Fruit fly (Drosophila melanogaster) whole organism, embryonic: Measurements from ENCODE around the gene Tnks.

Experiments used
- Adf1 ChIP-seq: fragments of 200-800 bp; sonication (Bioruptor generic); IDR thresholded peaks from 2 replicates; pipeline ENCODE4 v1.3.6; 2022; ENCODE audit warnings: missing biosample characterization, missing genetic modification characterization
- B-H1 ChIP-seq: fragments of 200-800 bp; sonication (Bioruptor generic); IDR thresholded peaks from 3 replicates; pipeline ENCODE4 v1.3.6; 2022; ENCODE audit warnings: missing biosample characterization, missing genetic modification characterization
- CG1024 ChIP-seq: fragments of 200-800 bp; sonication (Bioruptor generic); IDR thresholded peaks from 2 replicates; pipeline ENCODE4 v1.3.6; 2022; ENCODE audit warnings: missing biosample characterization, missing genetic modification characterization
- CG10321 ChIP-seq: fragments of 200-800 bp; sonication (Bioruptor generic); IDR thresholded peaks from 2 replicates; pipeline ENCODE4 v1.3.6; 2022; ENCODE audit warnings: missing biosample characterization, missing genetic modification characterization
- CG12219 ChIP-seq: fragments of 200-800 bp; sonication (Bioruptor generic); optimal IDR thresholded peaks from 3 replicates; lab custom pipeline; 2018; ENCODE audit warnings: missing biosample characterization, mild to moderate bottlenecking, missing genetic modification characterization
- CG1233 ChIP-seq: fragments of 200-800 bp; sonication (Bioruptor generic); optimal IDR thresholded peaks from 4 replicates; lab custom pipeline; 2018; ENCODE audit warnings: missing biosample characterization, mild to moderate bottlenecking, missing genetic modification characterization
- CG12391 ChIP-seq: fragments of 200-800 bp; sonication (Bioruptor generic); optimal IDR thresholded peaks from 3 replicates; lab custom pipeline; 2018; ENCODE audit warnings: missing biosample characterization, mild to moderate bottlenecking, missing genetic modification characterization, moderate library complexity
- CG13624 ChIP-seq: fragments of 200-800 bp; sonication (Bioruptor generic); optimal IDR thresholded peaks from 2 replicates; lab custom pipeline; 2016; ENCODE audit warnings: missing biosample characterization, missing genetic modification characterization
- CG15011 ChIP-seq: fragments of 200-800 bp; sonication (Bioruptor generic); optimal IDR thresholded peaks from 3 replicates; lab custom pipeline; 2018; ENCODE audit warnings: missing biosample characterization, mild to moderate bottlenecking, missing genetic modification characterization
- CG15601 ChIP-seq: fragments of 200-800 bp; sonication (Bioruptor generic); optimal IDR thresholded peaks from 3 replicates; lab custom pipeline; 2019; ENCODE audit warnings: missing biosample characterization, mild to moderate bottlenecking, missing genetic modification characterization, moderate library complexity
- CG2875 ChIP-seq: fragments of 200-800 bp; sonication (Bioruptor generic); optimal IDR thresholded peaks from 2 replicates; lab custom pipeline; 2017; ENCODE audit warnings: missing biosample characterization, mild to moderate bottlenecking, missing genetic modification characterization, missing genetic modification reagents
- CG33213 ChIP-seq: fragments of 200-800 bp; sonication (Bioruptor generic); optimal IDR thresholded peaks from 3 replicates; lab custom pipeline; 2016; ENCODE audit warnings: missing biosample characterization, missing genetic modification characterization
- CG4360 ChIP-seq: fragments of 200-800 bp; sonication (Bioruptor generic); IDR thresholded peaks from 2 replicates; pipeline ENCODE4 v1.3.6; 2022; ENCODE audit warnings: missing biosample characterization, missing genetic modification characterization
- CG43689 ChIP-seq: fragments of 200-800 bp; sonication (Bioruptor generic); IDR thresholded peaks from 2 replicates; pipeline ENCODE4 v1.3.6; 2022; ENCODE audit warnings: missing biosample characterization, missing genetic modification characterization
- CG7271 ChIP-seq: fragments of 200-800 bp; sonication (Bioruptor generic); optimal IDR thresholded peaks from 2 replicates; lab custom pipeline; 2018; ENCODE audit warnings: missing biosample characterization, mild to moderate bottlenecking, missing genetic modification characterization, moderate library complexity
- CHES-1-like ChIP-seq: fragments of 200-800 bp; sonication (Bioruptor generic); optimal IDR thresholded peaks from 2 replicates; lab custom pipeline; 2016; ENCODE audit warnings: missing biosample characterization, missing genetic modification characterization
- Deaf1 ChIP-seq: fragments of 200-800 bp; optimal IDR thresholded peaks from 3 replicates; lab custom pipeline; 2019; ENCODE audit warnings: missing biosample characterization, mild to moderate bottlenecking, missing genetic modification characterization, moderate library complexity
- Drgx ChIP-seq: fragments of 200-800 bp; sonication (Bioruptor generic); IDR thresholded peaks from 2 replicates; pipeline ENCODE4 v1.3.6; 2022; ENCODE audit warnings: missing biosample characterization, missing genetic modification characterization
- Eip74EF ChIP-seq, 2 experiments: fragments of 200-800 bp in 1 of 2; fragments of >200 bp in 1 of 2; sonication (Bioruptor generic) in 1 of 2; optimal IDR thresholded peaks; 2 replicates each; lab custom pipeline; 2017 to 2019; ENCODE audit warnings: missing biosample characterization in 2 of 2, missing genetic modification characterization in 2 of 2, mild to moderate bottlenecking in 1 of 2, moderate library complexity in 1 of 2
- Elba2 ChIP-seq: fragments of 200-800 bp; sonication (Bioruptor generic); optimal IDR thresholded peaks from 3 replicates; lab custom pipeline; 2016; ENCODE audit warnings: missing biosample characterization, missing genetic modification characterization
- Hmr ChIP-seq: fragments of 200-800 bp; sonication (Bioruptor generic); optimal IDR thresholded peaks from 3 replicates; lab custom pipeline; 2017; ENCODE audit warnings: mild to moderate bottlenecking, missing biosample characterization, missing genetic modification reagents, missing genetic modification characterization
- MBD-R2 ChIP-seq: fragments of 200-800 bp; sonication (Bioruptor generic); IDR thresholded peaks from 2 replicates; pipeline ENCODE4 v1.3.6; 2022; ENCODE audit warnings: missing biosample characterization, missing genetic modification characterization
- Mrtf ChIP-seq: fragments of 200-800 bp; sonication (Bioruptor generic); IDR thresholded peaks from 3 replicates; pipeline ENCODE4 v1.3.6; 2022; ENCODE audit warnings: missing biosample characterization, missing genetic modification characterization
- Sox100B ChIP-seq: fragments of 200-800 bp; sonication (Bioruptor generic); optimal IDR thresholded peaks from 3 replicates; lab custom pipeline; 2018; ENCODE audit warnings: missing biosample characterization, mild to moderate bottlenecking, missing genetic modification characterization
- Usf ChIP-seq: fragments of 200-800 bp; sonication (Bioruptor generic); optimal IDR thresholded peaks from 2 replicates; lab custom pipeline; 2017; ENCODE audit warnings: missing genotype, missing biosample characterization, missing genetic modification characterization
- abd-A ChIP-seq: fragments of 200-800 bp; sonication (Bioruptor generic); optimal IDR thresholded peaks from 3 replicates; lab custom pipeline; 2019; ENCODE audit warnings: missing biosample characterization, mild to moderate bottlenecking, missing genetic modification characterization, moderate library complexity
- cwo ChIP-seq: fragments of 200-800 bp; sonication (Bioruptor generic); optimal IDR thresholded peaks from 3 replicates; lab custom pipeline; 2017; ENCODE audit warnings: missing biosample characterization, missing genetic modification characterization, mild to moderate bottlenecking, moderate library complexity, missing genetic modification reagents
- dm ChIP-seq: fragments of 200-800 bp; sonication (Bioruptor generic); optimal IDR thresholded peaks from 3 replicates; lab custom pipeline; 2016; ENCODE audit warnings: missing biosample characterization, missing genetic modification characterization
- emc ChIP-seq: fragments of 200-800 bp; sonication (Bioruptor generic); optimal IDR thresholded peaks from 2 replicates; lab custom pipeline; 2016; ENCODE audit warnings: missing biosample characterization, missing genetic modification characterization
- esg ChIP-seq: fragments of 200-800 bp; sonication (Bioruptor generic); conservative IDR thresholded peaks from 2 replicates; pipeline ENCODE4 v1.3.6; 2022; ENCODE audit warnings: missing biosample characterization, missing genetic modification characterization
- fd3F ChIP-seq: fragments of 200-800 bp; sonication (Bioruptor generic); optimal IDR thresholded peaks from 2 replicates; lab custom pipeline; 2018; ENCODE audit warnings: missing biosample characterization, mild to moderate bottlenecking, missing genetic modification characterization, moderate library complexity
- grau ChIP-seq: fragments of 200-800 bp; optimal IDR thresholded peaks from 3 replicates; lab custom pipeline; 2019; ENCODE audit warnings: missing biosample characterization, mild to moderate bottlenecking, missing genetic modification characterization, moderate library complexity
- gro ChIP-seq: fragments of 200-800 bp; sonication (Bioruptor generic); optimal IDR thresholded peaks from 2 replicates; lab custom pipeline; 2016; ENCODE audit warnings: missing biosample characterization, missing genetic modification characterization
- gsb-n ChIP-seq: fragments of 200-800 bp; sonication (Bioruptor generic); optimal IDR thresholded peaks from 3 replicates; lab custom pipeline; 2018; ENCODE audit warnings: missing biosample characterization, mild to moderate bottlenecking, missing genetic modification characterization
- kni ChIP-seq: fragments of 200-800 bp; sonication (Bioruptor generic); optimal IDR thresholded peaks from 3 replicates; lab custom pipeline; 2017; ENCODE audit warnings: mild to moderate bottlenecking, missing biosample characterization, missing genetic modification reagents, missing genetic modification characterization
- lbe ChIP-seq: fragments of 200-800 bp; sonication (Bioruptor generic); optimal IDR thresholded peaks from 2 replicates; lab custom pipeline; 2016; ENCODE audit warnings: missing biosample characterization, mild to moderate bottlenecking, missing genetic modification characterization
- mirr ChIP-seq: fragments of 200-800 bp; sonication (Bioruptor generic); optimal IDR thresholded peaks from 3 replicates; lab custom pipeline; 2018; ENCODE audit warnings: missing biosample characterization, mild to moderate bottlenecking, missing genetic modification characterization
- mld ChIP-seq: fragments of 200-800 bp; sonication (Bioruptor generic); IDR thresholded peaks from 3 replicates; pipeline ENCODE4 v1.3.6; 2022; ENCODE audit warnings: missing biosample characterization, missing genetic modification characterization; ENCODE audit not compliant: partially characterized antibody
- pfk ChIP-seq: fragments of 200-800 bp; sonication (Bioruptor generic); optimal IDR thresholded peaks from 2 replicates; lab custom pipeline; 2018; ENCODE audit warnings: missing biosample characterization, mild to moderate bottlenecking, missing genetic modification characterization, moderate library complexity
- phol ChIP-seq: fragments of 200-800 bp; sonication (Bioruptor generic); optimal IDR thresholded peaks from 3 replicates; lab custom pipeline; 2018; ENCODE audit warnings: missing biosample characterization, mild to moderate bottlenecking, missing genetic modification characterization, moderate library complexity
- shn ChIP-seq: fragments of 200-800 bp; sonication (Bioruptor generic); optimal IDR thresholded peaks from 3 replicates; lab custom pipeline; 2016; ENCODE audit warnings: missing biosample characterization, missing genetic modification characterization
- slou ChIP-seq: fragments of 200-800 bp; sonication (Bioruptor generic); optimal IDR thresholded peaks from 3 replicates; lab custom pipeline; 2016; ENCODE audit warnings: missing biosample characterization, missing genetic modification characterization
- slp2 ChIP-seq: fragments of 200-800 bp; sonication (Bioruptor generic); optimal IDR thresholded peaks from 2 replicates; lab custom pipeline; 2016; ENCODE audit warnings: missing biosample characterization, missing genetic modification characterization
- sob ChIP-seq: fragments of 200-800 bp; sonication (Bioruptor generic); IDR thresholded peaks from 2 replicates; pipeline ENCODE4 v1.3.6; 2022; ENCODE audit warnings: missing biosample characterization, missing genetic modification characterization
- stwl ChIP-seq: fragments of 200-800 bp; sonication (Bioruptor generic); optimal IDR thresholded peaks from 3 replicates; lab custom pipeline; 2018; ENCODE audit warnings: missing biosample characterization, mild to moderate bottlenecking, missing genetic modification characterization, moderate library complexity
- wek ChIP-seq: fragments of 200-800 bp; sonication (Bioruptor generic); optimal IDR thresholded peaks from 3 replicates; lab custom pipeline; 2018; ENCODE audit warnings: missing biosample characterization, mild to moderate bottlenecking, missing genetic modification characterization, moderate library complexity
- zfh1 ChIP-seq: fragments of 200-800 bp; sonication (Bioruptor generic); IDR thresholded peaks from 3 replicates; pipeline ENCODE4 v1.3.6; 2022; ENCODE audit warnings: missing biosample characterization, missing genetic modification characterization

Tnks gene

DNA sequence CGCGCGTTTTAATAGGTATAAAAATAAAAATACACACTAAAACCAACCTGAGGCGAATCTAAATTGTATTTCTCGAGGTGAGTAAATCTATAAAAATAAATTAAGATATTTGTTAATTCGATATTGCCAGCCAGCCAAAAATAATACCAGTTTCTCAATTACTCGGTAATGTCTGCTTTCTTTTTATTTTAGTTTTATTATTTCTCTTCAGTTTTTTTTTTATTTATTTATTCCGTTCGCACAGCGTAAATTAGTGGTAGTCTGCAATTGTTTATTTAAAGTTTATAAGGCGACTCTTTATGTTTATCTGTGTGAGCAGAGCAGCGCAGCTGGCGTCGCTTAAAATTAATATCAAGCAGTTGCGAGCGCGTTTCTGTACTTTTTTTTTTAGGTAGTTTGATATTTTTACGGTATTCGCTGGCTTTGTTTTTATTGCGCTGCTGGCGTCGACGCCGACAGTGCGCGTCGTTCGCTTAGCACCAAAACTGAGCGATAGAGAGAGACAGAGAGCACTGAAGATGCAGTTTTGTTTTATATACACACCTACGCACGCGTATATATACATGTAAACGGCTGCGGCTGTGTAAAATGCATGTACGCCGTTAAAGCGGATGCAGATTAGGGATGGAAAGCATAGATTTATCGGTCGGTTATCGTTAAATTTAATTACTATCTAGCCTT, 13.4 kb downstream of the Tnks start (continued):
- peak; percentile 25 for TF ChIP-seq grau (tag; lab: Kevin White, UChicago)
- no peak for TF ChIP-seq emc
- peak; percentile 39 for TF ChIP-seq gsb-n
- TF ChIP-seq pfk (GFP tag; lab: Kevin White, UChicago): no peak
- TF ChIP-seq CHES-1-like (GFP tag; lab: Kevin White, UChicago): no peak
- TF ChIP-seq sob (GFP tag; lab: Robert Waterston, UW): peak; percentile 59
- TF ChIP-seq abd-A: peak; percentile 73
- TF ChIP-seq gro (GFP tag; lab: Kevin White, UChicago): no peak
- peak; percentile 19 for TF ChIP-seq dm (GFP tag; lab: Kevin White, UChicago)
- TF ChIP-seq shn (GFP tag; lab: Kevin White, UChicago): peak; percentile 24
- peak; percentile 66 for TF ChIP-seq Drgx
- TF ChIP-seq mirr: no peak
- peak; percentile 62; the same call in 2 of the 3 replicates for TF ChIP-seq zfh1
- TF ChIP-seq CG12219 (GFP tag; lab: Kevin White, UChicago): peak; percentile 20
- peak; percentile 85 for TF ChIP-seq kni
- peak; percentile 13 for TF ChIP-seq CG15601 (tag; lab: Kevin White, UChicago)
- no peak for TF ChIP-seq esg (GFP tag; lab: Robert Waterston, UW)
- TF ChIP-seq slp2 (GFP tag; lab: Kevin White, UChicago): no peak

DNA sequence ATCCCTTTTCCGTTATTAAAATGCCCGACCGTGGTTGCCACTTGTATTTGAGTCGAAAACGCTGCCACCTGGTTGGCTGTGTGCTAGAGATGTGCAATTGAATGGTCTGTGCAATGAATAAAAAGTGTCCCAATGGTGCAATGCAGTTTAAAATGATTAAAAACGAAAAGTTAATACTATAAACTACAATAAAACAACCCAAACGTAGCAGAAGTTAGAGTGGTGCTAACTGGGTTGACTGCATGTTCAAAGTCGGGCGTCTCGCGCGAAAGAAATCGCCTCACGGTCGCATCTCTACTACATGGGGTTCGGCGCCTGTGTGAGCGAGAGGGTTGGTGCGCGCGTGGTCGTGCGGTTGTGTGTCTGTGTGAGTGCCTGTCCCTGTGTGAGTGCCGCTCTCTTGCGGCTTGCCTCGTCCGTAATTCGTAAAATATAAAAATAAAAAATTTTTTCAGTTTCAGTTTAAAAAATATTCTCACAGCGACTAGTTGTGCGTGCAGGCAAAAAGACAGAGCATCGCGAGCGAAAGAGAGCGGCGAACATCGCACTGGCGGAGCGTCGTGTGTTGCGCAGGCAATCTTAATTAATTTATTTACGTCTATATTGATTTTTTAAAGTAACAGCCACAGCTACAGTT, 14.1 kb downstream of the Tnks start:
- TF ChIP-seq fd3F: peak; percentile 82
- TF ChIP-seq CG7271: peak; percentile 64
- TF ChIP-seq CG12219 (GFP tag; lab: Kevin White, UChicago): peak; percentile 84
- peak; percentile 84 for TF ChIP-seq MBD-R2 (GFP tag; lab: Robert Waterston, UW)
- no peak for TF ChIP-seq CG4360 (GFP tag; lab: Robert Waterston, UW)
- peak; percentile 45 for TF ChIP-seq pfk (GFP tag; lab: Kevin White, UChicago)
- TF ChIP-seq CG10321 (GFP tag; lab: Robert Waterston, UW): peak; percentile 62; the same call in 1 of the 2 replicates
- peak; percentile 66 for TF ChIP-seq lbe (GFP tag; lab: Kevin White, UChicago)
- TF ChIP-seq Eip74EF (GFP tag; optimal IDR thresholded peaks at IDR 0.05; lab: Kevin White, UChicago): peak in 1 of 2 experiments; percentile 72
- TF ChIP-seq Hmr (GFP tag; lab: Kevin White, UChicago): peak; percentile 96
- TF ChIP-seq CG15011 (GFP tag; lab: Kevin White, UChicago): peak; percentile 74
- TF ChIP-seq CG33213 (GFP tag; lab: Kevin White, UChicago): peak; percentile 92
- TF ChIP-seq CG13624 (GFP tag; lab: Kevin White, UChicago): peak; percentile 97
- peak; percentile 95 for TF ChIP-seq CG12391 (tag; lab: Kevin White, UChicago)
- peak; percentile 92 for TF ChIP-seq slou (GFP tag; lab: Kevin White, UChicago)
- peak; percentile 72; the same call in 2 of the 3 replicates for TF ChIP-seq B-H1 (GFP tag; lab: Robert Waterston, UW)
- TF ChIP-seq stwl (tag; lab: Kevin White, UChicago): peak; percentile 81
- TF ChIP-seq Deaf1: peak; percentile 89
- peak; percentile 74 for TF ChIP-seq wek (GFP tag; lab: Kevin White, UChicago)
- peak; percentile 74 for TF ChIP-seq Elba2
- TF ChIP-seq mld (GFP tag; lab: Robert Waterston, UW): peak; percentile 65; the same call in 1 of the 3 replicates
- TF ChIP-seq CG1024 (GFP tag; lab: Robert Waterston, UW): peak; percentile 54
- TF ChIP-seq Adf1 (GFP tag; lab: Robert Waterston, UW): peak; percentile 74
- peak; percentile 79 for TF ChIP-seq CG2875 (GFP tag; lab: Kevin White, UChicago)
- peak; percentile 96 for TF ChIP-seq dm (GFP tag; lab: Kevin White, UChicago)
- peak; percentile 89 for TF ChIP-seq Usf (GFP tag; lab: Kevin White, UChicago)
- TF ChIP-seq CG1233: peak; percentile 90
- TF ChIP-seq Sox100B (GFP tag; lab: Kevin White, UChicago): peak; percentile 81
- peak; percentile 95 for TF ChIP-seq phol (tag; lab: Kevin White, UChicago)
- TF ChIP-seq CG43689: 0 out of 2 replicates have a peak, but pooled peaks have one; percentile 40
- TF ChIP-seq cwo (GFP tag; lab: Kevin White, UChicago): peak; percentile 78
- peak; percentile 86 for TF ChIP-seq Mrtf (GFP tag; lab: Robert Waterston, UW)
